Worm (Caenorhabditis elegans): ENCODE data around the gene F48B9.3.

The F48B9.3 gene

ce11 chrX:2210164-2210563, 45.3 kb downstream of the F48B9.3 start:
- TF ChIP-seq dao-5 (tag; optimal IDR thresholded peaks at IDR 0.05) (no peak), W03F9.2 (tag; optimal IDR thresholded peaks at IDR 0.05) (no peak), him-1 (tag; optimal IDR thresholded peaks at IDR 0.05) (no peak)

ce11 chrX:2210751-2211150, 45.9 kb downstream of the F48B9.3 start, which contains the start of gene peb-1:
TSS of gene peb-1 (plus strand) at chrX:2211051.
- TF ChIP-seq dao-5 (tag; optimal IDR thresholded peaks at IDR 0.05): no peak
- no peak for TF ChIP-seq him-1 (tag; optimal IDR thresholded peaks at IDR 0.05)
- TF ChIP-seq W03F9.2 (tag; optimal IDR thresholded peaks at IDR 0.05): no peak

- TF ChIP-seq dao-5 (tag; optimal IDR thresholded peaks at IDR 0.05) (no peak), him-1 (tag; optimal IDR thresholded peaks at IDR 0.05) (no peak), W03F9.2 (tag; optimal IDR thresholded peaks at IDR 0.05) (no peak)
Observed at ce11 chrX:2212141-2212540, 47.3 kb downstream of the F48B9.3 start.

ce11 chrX:2212712-2213111, 47.9 kb downstream of the F48B9.3 start:
- TF ChIP-seq dao-5 (tag; optimal IDR thresholded peaks at IDR 0.05) (no peak), W03F9.2 (tag; optimal IDR thresholded peaks at IDR 0.05) (no peak), him-1 (tag; optimal IDR thresholded peaks at IDR 0.05) (no peak)

ce11 chrX:2213400-2214362, 48.8 kb downstream of the F48B9.3 start:
- TF ChIP-seq him-1 (tag; optimal IDR thresholded peaks at IDR 0.05): no peak
- TF ChIP-seq W03F9.2 (tag; optimal IDR thresholded peaks at IDR 0.05): no peak
- TF ChIP-seq dao-5 (tag; optimal IDR thresholded peaks at IDR 0.05): no peak

ce11 chrX:2214454-2214853, 49.6 kb downstream of the F48B9.3 start:
- TF ChIP-seq W03F9.2 (tag; optimal IDR thresholded peaks at IDR 0.05) (no peak), dao-5 (tag; optimal IDR thresholded peaks at IDR 0.05) (no peak), him-1 (tag; optimal IDR thresholded peaks at IDR 0.05) (no peak)

ce11 chrX:2215108-2215507, 50.3 kb downstream of the F48B9.3 start:
- TF ChIP-seq him-1 (tag; optimal IDR thresholded peaks at IDR 0.05): no peak
- TF ChIP-seq W03F9.2 (tag; optimal IDR thresholded peaks at IDR 0.05): no peak
- no peak for TF ChIP-seq dao-5 (tag; optimal IDR thresholded peaks at IDR 0.05)

ce11 chrX:2216242-2216641, 51.4 kb downstream of the F48B9.3 start:
- TF ChIP-seq him-1 (tag; optimal IDR thresholded peaks at IDR 0.05) (no peak), W03F9.2 (tag; optimal IDR thresholded peaks at IDR 0.05) (no peak), dao-5 (tag; optimal IDR thresholded peaks at IDR 0.05) (no peak)

ce11 chrX:2216662-2217061, 51.8 kb downstream of the F48B9.3 start:
- no peak for TF ChIP-seq dao-5 (tag; optimal IDR thresholded peaks at IDR 0.05)
- no peak for TF ChIP-seq W03F9.2 (tag; optimal IDR thresholded peaks at IDR 0.05)
- no peak for TF ChIP-seq him-1 (tag; optimal IDR thresholded peaks at IDR 0.05)

- no peak for TF ChIP-seq him-1 (tag; optimal IDR thresholded peaks at IDR 0.05)
- no peak for TF ChIP-seq dao-5 (tag; optimal IDR thresholded peaks at IDR 0.05)
- TF ChIP-seq W03F9.2 (tag; optimal IDR thresholded peaks at IDR 0.05): no peak
Observed at ce11 chrX:2219006-2219405, 54.2 kb downstream of the F48B9.3 start.

- no peak for TF ChIP-seq W03F9.2 (tag; optimal IDR thresholded peaks at IDR 0.05)
Observed at ce11 chrX:2219453-2219852, 54.6 kb downstream of the F48B9.3 start.

ce11 chrX:2220850-2221249, 56.0 kb downstream of the F48B9.3 start, which contains the start of gene hex-1:
TSS of gene hex-1 (plus strand) at chrX:2221150.
- TF ChIP-seq dao-5 (tag; optimal IDR thresholded peaks at IDR 0.05) (no peak), W03F9.2 (tag; optimal IDR thresholded peaks at IDR 0.05) (no peak), him-1 (tag; optimal IDR thresholded peaks at IDR 0.05) (no peak)

Measured in whole organism, L4/young adult.